Worm (Caenorhabditis elegans) whole organism, L1 larva: ENCODE data around the gene pigc-1.

Source experiments
- C04F5.9 ChIP-seq: sonication (generic microtip); optimal IDR thresholded peaks from 2 replicates; lab custom pipeline; 2016; ENCODE audit warnings: missing genetic modification characterization, missing compliant biosample characterization
- C16A3.4 ChIP-seq: fragments of 150-350 bp; optimal IDR thresholded peaks from 2 replicates; lab custom pipeline; 2014; ENCODE audit warnings: missing biosample characterization, missing genetic modification characterization
- C34B4.2 ChIP-seq: sonication (generic microtip); optimal IDR thresholded peaks from 2 replicates; lab custom pipeline; 2017; ENCODE audit warnings: mild to moderate bottlenecking, missing genetic modification characterization, missing compliant biosample characterization
- F16B12.6 ChIP-seq: fragments of 150-350 bp; optimal IDR thresholded peaks from 2 replicates; lab custom pipeline; 2014; ENCODE audit warnings: missing biosample characterization, missing genetic modification characterization
- aly-2 ChIP-seq: fragments of 150-350 bp; optimal IDR thresholded peaks from 2 replicates; lab custom pipeline; 2014; ENCODE audit warnings: missing biosample characterization, missing genetic modification characterization
- ama-1 ChIP-seq: fragments of 150-350 bp; optimal IDR thresholded peaks from 2 replicates; lab custom pipeline; 2014
- ceh-63 ChIP-seq: fragments of 200-800 bp; sonication (Bioruptor generic); optimal IDR thresholded peaks from 2 replicates; lab custom pipeline; 2018; ENCODE audit warnings: mild to moderate bottlenecking, missing genetic modification characterization, missing compliant biosample characterization
- ceh-88 ChIP-seq: fragments of 200-800 bp; sonication (Bioruptor generic); IDR thresholded peaks from 2 replicates; pipeline ENCODE4 v1.3.6; 2022; ENCODE audit warnings: missing genetic modification characterization, missing compliant biosample characterization
- efl-3 ChIP-seq: fragments of 200-800 bp; sonication (Bioruptor generic); optimal IDR thresholded peaks from 2 replicates; lab custom pipeline; 2018; ENCODE audit warnings: mild to moderate bottlenecking, missing genetic modification characterization, missing compliant biosample characterization
- egl-13 ChIP-seq: sonication (generic microtip); optimal IDR thresholded peaks from 2 replicates; lab custom pipeline; 2016; ENCODE audit warnings: missing genotype, missing genetic modification reagents, missing genetic modification characterization, missing compliant biosample characterization
- egl-27 ChIP-seq, 2 experiments: fragments of 150-350 bp in 1 of 2; sonication (generic microtip); optimal IDR thresholded peaks; 3 replicates each; lab custom pipeline; 2017 to 2018; ENCODE audit warnings: missing biosample characterization in 2 of 2, missing genetic modification characterization in 2 of 2, missing genetic modification reagents in 2 of 2
- elt-3 ChIP-seq, 6 experiments: fragments of 150-350 bp in 1 of 6; sonication (generic microtip); optimal IDR thresholded peaks; 2 replicates each; lab custom pipeline; 2017 to 2018; ENCODE audit warnings: missing biosample characterization in 6 of 6, missing genetic modification characterization in 6 of 6, inconsistent platforms in 1 of 6
- ets-5 ChIP-seq: fragments of 200-800 bp; sonication (Bioruptor generic); IDR thresholded peaks from 2 replicates; pipeline ENCODE4 v1.3.6; 2022; ENCODE audit warnings: missing genetic modification characterization, missing compliant biosample characterization
- fkh-10 ChIP-seq: sonication (generic microtip); optimal IDR thresholded peaks from 2 replicates; lab custom pipeline; 2017; ENCODE audit warnings: missing biosample characterization, missing genetic modification reagents, missing genetic modification characterization
- fkh-4 ChIP-seq: sonication (generic microtip); optimal IDR thresholded peaks from 2 replicates; lab custom pipeline; 2016; ENCODE audit warnings: missing compliant biosample characterization, missing genetic modification characterization, borderline replicate concordance
- grh-1 ChIP-seq: fragments of 200-800 bp; sonication (Bioruptor generic); IDR thresholded peaks from 2 replicates; pipeline ENCODE4 v1.3.6; 2022; ENCODE audit warnings: missing genetic modification reagents, missing genetic modification characterization, missing compliant biosample characterization
- hlh-4 ChIP-seq: sonication (generic microtip); optimal IDR thresholded peaks from 2 replicates; lab custom pipeline; 2016; ENCODE audit warnings: mild to moderate bottlenecking, missing genetic modification characterization, missing compliant biosample characterization
- jun-1 ChIP-seq: fragments of 150-350 bp; optimal IDR thresholded peaks from 2 replicates; lab custom pipeline; 2014; ENCODE audit warnings: missing biosample characterization, missing genetic modification reagents, missing genetic modification characterization
- lin-39 ChIP-seq: fragments of 150-350 bp; optimal IDR thresholded peaks from 2 replicates; lab custom pipeline; 2014; ENCODE audit warnings: missing biosample characterization, missing genetic modification reagents, missing genetic modification characterization
- lir-3 ChIP-seq: sonication (generic microtip); optimal IDR thresholded peaks from 2 replicates; lab custom pipeline; 2016; ENCODE audit warnings: mild to moderate bottlenecking, missing genetic modification characterization, moderate library complexity, missing compliant biosample characterization; ENCODE audit not compliant: poor library complexity
- lsy-2 ChIP-seq, 2 experiments: fragments of 150-350 bp; optimal IDR thresholded peaks; 2 replicates each; lab custom pipeline; 2014; ENCODE audit warnings: missing biosample characterization in 2 of 2, missing genetic modification characterization in 2 of 2
- mab-9 ChIP-seq: fragments of 200-800 bp; sonication (Bioruptor generic); IDR thresholded peaks from 2 replicates; pipeline ENCODE4 v1.3.6; 2022; ENCODE audit warnings: missing genetic modification reagents, missing genetic modification characterization, missing compliant biosample characterization
- mdl-1 ChIP-seq, 2 experiments: fragments of 150-350 bp; optimal IDR thresholded peaks; 2 replicates each; lab custom pipeline; 2014 to 2017; ENCODE audit warnings: missing biosample characterization in 2 of 2, missing genetic modification characterization in 2 of 2, inconsistent platforms in 1 of 2
- mep-1 ChIP-seq: fragments of 150-350 bp; optimal IDR thresholded peaks from 2 replicates; lab custom pipeline; 2014; ENCODE audit warnings: missing biosample characterization, missing genetic modification characterization
- nhr-28 ChIP-seq: fragments of 150-350 bp; optimal IDR thresholded peaks from 2 replicates; lab custom pipeline; 2014; ENCODE audit warnings: missing biosample characterization, missing genetic modification characterization
- nhr-77 ChIP-seq: fragments of 150-350 bp; optimal IDR thresholded peaks from 2 replicates; lab custom pipeline; 2014; ENCODE audit warnings: missing biosample characterization, missing genetic modification characterization
- nhr-84 ChIP-seq: sonication (generic microtip); optimal IDR thresholded peaks from 2 replicates; lab custom pipeline; 2017; ENCODE audit warnings: missing biosample characterization, missing genetic modification characterization
- pag-3 ChIP-seq: sonication (generic microtip); optimal IDR thresholded peaks from 2 replicates; lab custom pipeline; 2017; ENCODE audit warnings: missing genetic modification characterization, mild to moderate bottlenecking, missing compliant biosample characterization, antibody characterized with exemption, borderline replicate concordance; ENCODE audit not compliant: insufficient read depth
- pqm-1 ChIP-seq: sonication (generic microtip); optimal IDR thresholded peaks from 3 replicates; lab custom pipeline; 2017; ENCODE audit warnings: missing biosample characterization, missing genetic modification characterization
- rnt-1 ChIP-seq: sonication (generic microtip); optimal IDR thresholded peaks from 2 replicates; lab custom pipeline; 2016; ENCODE audit warnings: mild to moderate bottlenecking, missing genetic modification characterization, moderate library complexity, missing compliant biosample characterization
- skn-1 ChIP-seq: fragments of 150-350 bp; optimal IDR thresholded peaks from 2 replicates; lab custom pipeline; 2014; ENCODE audit warnings: missing biosample characterization, missing genetic modification characterization
- sptf-1 ChIP-seq: fragments of 150-350 bp; optimal IDR thresholded peaks from 2 replicates; lab custom pipeline; 2014; ENCODE audit warnings: missing biosample characterization, missing genetic modification characterization
- sup-37 ChIP-seq: fragments of 200-800 bp; sonication (Bioruptor generic); optimal IDR thresholded peaks from 2 replicates; lab custom pipeline; 2018; ENCODE audit warnings: mild to moderate bottlenecking, missing genetic modification characterization, missing compliant biosample characterization
- swsn-7 ChIP-seq: sonication (generic microtip); optimal IDR thresholded peaks from 2 replicates; lab custom pipeline; 2016; ENCODE audit warnings: missing genetic modification characterization, missing compliant biosample characterization
- unc-86 ChIP-seq: sonication (generic microtip); optimal IDR thresholded peaks from 2 replicates; lab custom pipeline; 2016; ENCODE audit warnings: missing genetic modification characterization, missing compliant biosample characterization
- xbp-1 ChIP-seq: sonication (generic microtip); optimal IDR thresholded peaks from 2 replicates; lab custom pipeline; 2016; ENCODE audit warnings: missing genetic modification characterization, missing compliant biosample characterization
- ztf-11 ChIP-seq, 2 experiments: sonication (generic microtip); optimal IDR thresholded peaks; 2 replicates each; lab custom pipeline; 2016 to 2017; ENCODE audit warnings: missing genetic modification characterization in 2 of 2, missing biosample characterization in 1 of 2, missing compliant biosample characterization in 1 of 2
- ztf-4 ChIP-seq: fragments of 150-350 bp; optimal IDR thresholded peaks from 2 replicates; lab custom pipeline; 2014; ENCODE audit warnings: missing biosample characterization, missing genetic modification characterization

Gene pigc-1

ce11 chrIV:9341591-9341990 is 1.4 kb downstream of the pigc-1 start, which contains the start of gene vps-26 (continued):
- TF ChIP-seq fkh-10 (GFP tag; lab: Kevin White, UChicago) (no peak), nhr-28 (tag; lab: Kevin White, UChicago) (no peak), lin-39 (tag; lab: Kevin White, UChicago) (no peak), mep-1 (peak; percentile 37), grh-1 (GFP tag; lab: Robert Waterston, UW) (no peak), ztf-4 (tag; lab: Kevin White, UChicago) (no peak), C34B4.2 (tag; lab: Kevin White, UChicago) (no peak), C04F5.9 (tag; lab: Kevin White, UChicago) (no peak), hlh-4 (tag; lab: Kevin White, UChicago) (no peak), jun-1 (tag; lab: Kevin White, UChicago) (no peak), egl-27 (tag; optimal IDR thresholded peaks at IDR 0.05; lab: Kevin White, UChicago) (no peak), efl-3 (GFP tag; lab: Kevin White, UChicago) (no peak), ets-5 (no peak), ztf-11 (tag; optimal IDR thresholded peaks at IDR 0.05; lab: Kevin White, UChicago) (no peak), nhr-77 (tag; lab: Kevin White, UChicago) (no peak), ama-1 (lab: Kevin White, UChicago) (no peak), ceh-63 (no peak), pag-3 (tag; lab: Kevin White, UChicago) (no peak), lir-3 (tag; lab: Kevin White, UChicago) (no peak), elt-3 (tag; optimal IDR thresholded peaks at IDR 0.05; lab: Kevin White, UChicago) (no peak), egl-13 (tag; lab: Kevin White, UChicago) (no peak), ceh-88 (no peak), F16B12.6 (tag; lab: Kevin White, UChicago) (peak; percentile 3), fkh-4 (tag; lab: Kevin White, UChicago) (no peak), mdl-1 (tag; optimal IDR thresholded peaks at IDR 0.05; lab: Kevin White, UChicago) (peak in 1 of 2 experiments; percentile 7), lsy-2 (tag; optimal IDR thresholded peaks at IDR 0.05; lab: Kevin White, UChicago) (peak; percentile 32 to 55), mab-9 (no peak), swsn-7 (no peak), nhr-84 (no peak), unc-86 (tag; lab: Kevin White, UChicago) (no peak)

ce11 chrIV:9339205-9339604 is 3.7 kb downstream of the pigc-1 start, which contains the start of gene T20D3.6:
Gene T20D3.6, minus strand, starts transcription at chrIV:9339305.
- TF ChIP-seq elt-3 (tag; optimal IDR thresholded peaks at IDR 0.05; lab: Kevin White, UChicago) (no peak), skn-1 (no peak), sup-37 (GFP tag; lab: Kevin White, UChicago) (no peak), xbp-1 (tag; lab: Kevin White, UChicago) (no peak), ztf-11 (tag; optimal IDR thresholded peaks at IDR 0.05; lab: Kevin White, UChicago) (no peak), sptf-1 (tag; lab: Kevin White, UChicago) (no peak), pqm-1 (tag; lab: Kevin White, UChicago) (no peak), C16A3.4 (tag; lab: Kevin White, UChicago) (no peak)

- TF ChIP-seq aly-2 (no peak), rnt-1 (peak; percentile 13)
Observed at ce11 chrIV:9336538-9337090, 6.3 kb downstream of the pigc-1 start, which contains the start of gene T20D3.5. Gene T20D3.5, plus strand, starts transcription at chrIV:9337040.
